In genomic region chrIV:3311243-3311642, ce11 we compare ENCODE assay signal across 5 worm cellular contexts.
TF ChIP-seq lines count a peak whose summit lies in the region.

Gene zip-11, plus strand, starts transcription at chrIV:3311276.

TF ChIP-seq in whole organism, L1 larva, 84 proteins besides CTCF, POLR2A, EP300 and RAD21 (continues in another document):
- peak; percentile 68 for TF ChIP-seq blmp-1 (tag; optimal IDR thresholded peaks at IDR 0.05; lab: Kevin White, UChicago)
- TF ChIP-seq fos-1 (tag; optimal IDR thresholded peaks at IDR 0.05; lab: Kevin White, UChicago): peak; percentile 2
- no peak for TF ChIP-seq ceh-90 (tag; optimal IDR thresholded peaks at IDR 0.05; lab: Kevin White, UChicago)
- TF ChIP-seq unc-30 (tag; optimal IDR thresholded peaks at IDR 0.05; lab: Kevin White, UChicago): no peak
- peak; percentile 22 for TF ChIP-seq unc-86 (tag; optimal IDR thresholded peaks at IDR 0.05; lab: Kevin White, UChicago)
- TF ChIP-seq snpc-4 (tag; optimal IDR thresholded peaks at IDR 0.05; lab: Kevin White, UChicago): peak; percentile 10
- peak; percentile 35 to 47 for TF ChIP-seq lin-35 (GFP tag; optimal IDR thresholded peaks at IDR 0.05; lab: Kevin White, UChicago)
- TF ChIP-seq mab-9 (GFP tag; IDR thresholded peaks at IDR 0.05; lab: Robert Waterston, UW): no peak
- no peak for TF ChIP-seq vab-15 (tag; optimal IDR thresholded peaks at IDR 0.05; lab: Kevin White, UChicago)
- peak; percentile 84 for TF ChIP-seq nhr-71 (tag; optimal IDR thresholded peaks at IDR 0.05; lab: Kevin White, UChicago)
- peak; percentile 33 for TF ChIP-seq irx-1 (tag; optimal IDR thresholded peaks at IDR 0.05; lab: Kevin White, UChicago)
- TF ChIP-seq sup-37 (GFP tag; optimal IDR thresholded peaks at IDR 0.05; lab: Kevin White, UChicago): peak; percentile 41
- TF ChIP-seq nhr-12 (tag; optimal IDR thresholded peaks at IDR 0.05; lab: Kevin White, UChicago): no peak
- TF ChIP-seq nhr-47 (tag; optimal IDR thresholded peaks at IDR 0.05; lab: Kevin White, UChicago): peak; percentile 76
- TF ChIP-seq C04F5.9 (tag; optimal IDR thresholded peaks at IDR 0.05; lab: Kevin White, UChicago): peak; percentile 8
- TF ChIP-seq nhr-20 (tag; optimal IDR thresholded peaks at IDR 0.05; lab: Kevin White, UChicago): peak; percentile 75
- peak in 2 of 6 experiments; percentile 34 to 39 for TF ChIP-seq elt-3 (tag; optimal IDR thresholded peaks at IDR 0.05; lab: Kevin White, UChicago)
- no peak for TF ChIP-seq pqm-1 (tag; optimal IDR thresholded peaks at IDR 0.05; lab: Kevin White, UChicago)

TF ChIP-seq in whole organism, L3 larva, 47 proteins besides CTCF, POLR2A, EP300 and RAD21 (continues in another document):
- TF ChIP-seq pha-4 (tag; optimal IDR thresholded peaks at IDR 0.05; lab: Kevin White, UChicago) (peak; percentile 53), tbx-2 (tag; optimal IDR thresholded peaks at IDR 0.05; lab: Kevin White, UChicago) (peak; percentile 25), ztf-4 (tag; optimal IDR thresholded peaks at IDR 0.05; lab: Kevin White, UChicago) (no peak), ama-1 (optimal IDR thresholded peaks at IDR 0.05; lab: Kevin White, UChicago) (no peak), hmg-11 (tag; optimal IDR thresholded peaks at IDR 0.05; lab: Kevin White, UChicago) (peak; percentile 59), ceh-28 (tag; optimal IDR thresholded peaks at IDR 0.05; lab: Kevin White, UChicago) (peak; percentile 79), elt-1 (tag; optimal IDR thresholded peaks at IDR 0.05; lab: Kevin White, UChicago) (no peak), nhr-28 (tag; optimal IDR thresholded peaks at IDR 0.05; lab: Kevin White, UChicago) (no peak), R02D3.7 (tag; optimal IDR thresholded peaks at IDR 0.05; lab: Kevin White, UChicago) (peak; percentile 30), nhr-11 (tag; optimal IDR thresholded peaks at IDR 0.05; lab: Kevin White, UChicago) (no peak), mdl-1 (tag; optimal IDR thresholded peaks at IDR 0.05; lab: Kevin White, UChicago) (no peak), fkh-10 (GFP tag; optimal IDR thresholded peaks at IDR 0.05; lab: Kevin White, UChicago) (no peak), ztf-11 (tag; optimal IDR thresholded peaks at IDR 0.05; lab: Kevin White, UChicago) (no peak), ZK546.5 (tag; optimal IDR thresholded peaks at IDR 0.05; lab: Kevin White, UChicago) (no peak), lin-15B (tag; optimal IDR thresholded peaks at IDR 0.05; lab: Kevin White, UChicago) (peak; percentile 57), egl-5 (tag; optimal IDR thresholded peaks at IDR 0.05; lab: Kevin White, UChicago) (no peak), nhr-76 (tag; optimal IDR thresholded peaks at IDR 0.05; lab: Kevin White, UChicago) (no peak), nhr-43 (tag; optimal IDR thresholded peaks at IDR 0.05; lab: Kevin White, UChicago; ENCODE audit: poor library complexity, severe bottlenecking) (peak; percentile 57), unc-62 (GFP tag; optimal IDR thresholded peaks at IDR 0.05; lab: Kevin White, UChicago) (no peak), nhr-25 (tag; optimal IDR thresholded peaks at IDR 0.05; lab: Kevin White, UChicago) (peak; percentile 91)

TF ChIP-seq in whole organism, early embryonic, 17 proteins besides CTCF, POLR2A, EP300 and RAD21:
- TF ChIP-seq hmg-4 (GFP tag; optimal IDR thresholded peaks at IDR 0.05; lab: Kevin White, UChicago): peak; percentile 28
- TF ChIP-seq scrt-1 (GFP tag; IDR thresholded peaks at IDR 0.05; lab: Robert Waterston, UW): no peak

TF ChIP-seq in whole organism, midembryonic, 9 proteins besides CTCF, POLR2A, EP300 and RAD21:
- peak; percentile 62; the same call in 1 of the 2 replicates for TF ChIP-seq T22C8.4 (GFP tag; IDR thresholded peaks at IDR 0.05; lab: Robert Waterston, UW)
- no peak for TF ChIP-seq tab-1 (GFP tag; IDR thresholded peaks at IDR 0.05; lab: Robert Waterston, UW)

TF ChIP-seq in whole organism, young adult, 124 proteins besides CTCF, POLR2A, EP300 and RAD21 (continues in another document):
- TF ChIP-seq ekl-4 (GFP tag; IDR thresholded peaks at IDR 0.05; lab: Robert Waterston, UW) (0 out of 2 replicates have a peak, but pooled peaks have one; percentile 30), F52B5.7 (tag; optimal IDR thresholded peaks at IDR 0.05; lab: Kevin White, UChicago) (no peak), F33H1.4 (GFP tag; IDR thresholded peaks at IDR 0.05; lab: Robert Waterston, UW) (0 out of 2 replicates have a peak, but pooled peaks have one; percentile 13), F57C9.4 (tag; optimal IDR thresholded peaks at IDR 0.05; lab: Kevin White, UChicago) (peak; percentile 100), pbrm-1 (GFP tag; IDR thresholded peaks at IDR 0.05; lab: Robert Waterston, UW) (0 out of 2 replicates have a peak, but pooled peaks have one; percentile 36), dox-1 (GFP tag; IDR thresholded peaks at IDR 0.05; lab: Robert Waterston, UW) (peak; percentile 71), Y56A3A.18 (GFP tag; IDR thresholded peaks at IDR 0.05; lab: Robert Waterston, UW) (peak; percentile 69; the same call in 1 of the 2 replicates), ztf-18 (tag; optimal IDR thresholded peaks at IDR 0.05; lab: Kevin White, UChicago) (peak; percentile 14), gei-17 (GFP tag; optimal IDR thresholded peaks at IDR 0.05; lab: Kevin White, UChicago) (peak; percentile 28), nhr-179 (tag; optimal IDR thresholded peaks at IDR 0.05; lab: Kevin White, UChicago) (no peak), F37B4.10 (GFP tag; IDR thresholded peaks at IDR 0.05; lab: Robert Waterston, UW) (0 out of 2 replicates have a peak, but pooled peaks have one; percentile 24), snpc-4 (GFP tag; optimal IDR thresholded peaks at IDR 0.05; lab: Kevin White, UChicago) (no peak), snpc-4 (tag; optimal IDR thresholded peaks at IDR 0.05; lab: Kevin White, UChicago) (peak in 1 of 4 experiments; percentile 18), nfyb-1 (GFP tag; IDR thresholded peaks at IDR 0.05; lab: Robert Waterston, UW) (peak; percentile 69; the same call in 1 of the 2 replicates), mcd-1 (GFP tag; IDR thresholded peaks at IDR 0.05; lab: Robert Waterston, UW) (peak; percentile 82), atf-7 (tag; optimal IDR thresholded peaks at IDR 0.05; lab: Kevin White, UChicago) (peak; percentile 16), C17E4.6 (GFP tag; IDR thresholded peaks at IDR 0.05; lab: Robert Waterston, UW) (no peak), zfh-2 (GFP tag; conservative IDR thresholded peaks at IDR 0.05; lab: Robert Waterston, UW) (peak; percentile 99), nhr-80 (tag; optimal IDR thresholded peaks at IDR 0.05; lab: Kevin White, UChicago) (peak; percentile 67), mes-4 (tag; optimal IDR thresholded peaks at IDR 0.05; lab: Kevin White, UChicago) (no peak), aptf-2 (GFP tag; conservative IDR thresholded peaks at IDR 0.05; lab: Robert Waterston, UW) (no peak), hrde-1 (tag; optimal IDR thresholded peaks at IDR 0.05; lab: Kevin White, UChicago; ENCODE audit: borderline replicate concordance) (no peak), ceh-40 (GFP tag; IDR thresholded peaks at IDR 0.05; lab: Robert Waterston, UW) (no peak), bed-2 (GFP tag; IDR thresholded peaks at IDR 0.05; lab: Robert Waterston, UW) (no peak), let-526 (GFP tag; IDR thresholded peaks at IDR 0.05; lab: Robert Waterston, UW) (no peak), lin-35 (GFP tag; optimal IDR thresholded peaks at IDR 0.05; lab: Kevin White, UChicago) (peak in 1 of 3 experiments; percentile 54), somi-1 (GFP tag; optimal IDR thresholded peaks at IDR 0.05; lab: Kevin White, UChicago) (peak; percentile 26), Y53G8AR.9 (GFP tag; conservative IDR thresholded peaks at IDR 0.05; lab: Robert Waterston, UW) (peak; percentile 50; the same call in 1 of the 2 replicates), K11D2.4 (GFP tag; IDR thresholded peaks at IDR 0.05; lab: Robert Waterston, UW) (peak; percentile 83), lin-26 (GFP tag; IDR thresholded peaks at IDR 0.05; lab: Robert Waterston, UW) (0 out of 2 replicates have a peak, but pooled peaks have one; percentile 37), lin-40 (tag; optimal IDR thresholded peaks at IDR 0.05; lab: Kevin White, UChicago) (peak; percentile 62), ceh-100 (GFP tag; IDR thresholded peaks at IDR 0.05; lab: Robert Waterston, UW) (0 out of 2 replicates have a peak, but pooled peaks have one; percentile 19), chd-7 (tag; optimal IDR thresholded peaks at IDR 0.05; lab: Kevin White, UChicago) (no peak), hmg-1.2 (GFP tag; IDR thresholded peaks at IDR 0.05; lab: Robert Waterston, UW) (peak; percentile 99), snpc-1.3 (tag; optimal IDR thresholded peaks at IDR 0.05; lab: Kevin White, UChicago; ENCODE audit: insufficient read depth) (no peak), madf-10 (tag; optimal IDR thresholded peaks at IDR 0.05; lab: Kevin White, UChicago) (peak; percentile 62), lin-54 (GFP tag; optimal IDR thresholded peaks at IDR 0.05; lab: Kevin White, UChicago) (peak; percentile 51), F10E7.11 (tag; optimal IDR thresholded peaks at IDR 0.05; lab: Kevin White, UChicago) (no peak), B0336.3 (GFP tag; IDR thresholded peaks at IDR 0.05; lab: Robert Waterston, UW) (peak; percentile 58; the same call in 1 of the 2 replicates), C06A6.2 (GFP tag; conservative IDR thresholded peaks at IDR 0.05; lab: Robert Waterston, UW) (no peak), D2030.7 (GFP tag; IDR thresholded peaks at IDR 0.05; lab: Robert Waterston, UW) (no peak), madf-6 (GFP tag; IDR thresholded peaks at IDR 0.05; lab: Robert Waterston, UW) (peak; percentile 11; the same call in 1 of the 2 replicates), attf-5 (GFP tag; optimal IDR thresholded peaks at IDR 0.05; lab: Kevin White, UChicago) (peak; percentile 66), die-1 (tag; optimal IDR thresholded peaks at IDR 0.05; lab: Kevin White, UChicago) (no peak), ztf-26 (tag; optimal IDR thresholded peaks at IDR 0.05; lab: Kevin White, UChicago) (peak; percentile 80), lag-1 (GFP tag; IDR thresholded peaks at IDR 0.05; lab: Robert Waterston, UW) (no peak), F23B12.7 (tag; optimal IDR thresholded peaks at IDR 0.05; lab: Kevin White, UChicago; ENCODE audit: insufficient read depth) (peak; percentile 29), ztf-22 (GFP tag; optimal IDR thresholded peaks at IDR 0.05; lab: Kevin White, UChicago) (peak; percentile 13), madf-3 (GFP tag; IDR thresholded peaks at IDR 0.05; lab: Robert Waterston, UW) (0 out of 2 replicates have a peak, but pooled peaks have one; percentile 54), snpc-3.4 (tag; optimal IDR thresholded peaks at IDR 0.05; lab: Kevin White, UChicago) (no peak), ztf-28 (GFP tag; IDR thresholded peaks at IDR 0.05; lab: Robert Waterston, UW) (no peak), let-607 (tag; optimal IDR thresholded peaks at IDR 0.05; lab: Kevin White, UChicago) (peak; percentile 12 to 63)

Comparison
In these comparisons a context has a peak if more than half of its experiments do, and no peak if none do; other contexts are left out.
1. Of the 8 proteins assayed by ChIP-seq in both whole organism, young adult and whole organism, L1 larva: peak only in whole organism, young adult: none; only in whole organism, L1 larva: dpl-1 and efl-1; in both: nhr-90; in neither: 3; mixed calls (peak in some experiments, not most) for 2.